Fruit fly (Drosophila melanogaster) whole organism, embryonic: ENCODE measurements around the gene CG31493.

Experiments
- CG1024 ChIP-seq: fragments of 200-800 bp; sonication (Bioruptor generic); IDR thresholded peaks from 2 replicates; pipeline ENCODE4 v1.3.6; 2022; ENCODE audit warnings: missing biosample characterization, missing genetic modification characterization
- CG10366 ChIP-seq: fragments of 200-800 bp; sonication (Bioruptor generic); IDR thresholded peaks from 2 replicates; pipeline ENCODE4 v1.3.6; 2022; ENCODE audit warnings: missing biosample characterization, missing genetic modification characterization
- CG10543 ChIP-seq: fragments of 200-800 bp; sonication (Bioruptor generic); optimal IDR thresholded peaks from 3 replicates; lab custom pipeline; 2017; ENCODE audit warnings: missing biosample characterization, mild to moderate bottlenecking, missing genetic modification characterization, moderate library complexity
- CG11247 ChIP-seq: fragments of 200-800 bp; sonication (Bioruptor generic); IDR thresholded peaks from 2 replicates; pipeline ENCODE4 v1.3.6; 2022; ENCODE audit warnings: missing biosample characterization, missing genetic modification characterization
- CG13424 ChIP-seq: fragments of 200-800 bp; sonication (Bioruptor generic); optimal IDR thresholded peaks from 2 replicates; lab custom pipeline; 2019; ENCODE audit warnings: missing biosample characterization, mild to moderate bottlenecking, missing genetic modification characterization, moderate library complexity
- CG14860 ChIP-seq: fragments of 200-800 bp; sonication (Bioruptor generic); IDR thresholded peaks from 3 replicates; pipeline ENCODE4 v1.3.6; 2022; ENCODE audit warnings: missing biosample characterization, missing genetic modification characterization; ENCODE audit not compliant: partially characterized antibody
- CG1529 ChIP-seq: fragments of 200-800 bp; sonication (Bioruptor generic); optimal IDR thresholded peaks from 3 replicates; lab custom pipeline; 2018; ENCODE audit warnings: missing biosample characterization, missing genetic modification characterization
- CG15514 ChIP-seq: fragments of 200-800 bp; sonication (Bioruptor generic); optimal IDR thresholded peaks from 3 replicates; lab custom pipeline; 2017; ENCODE audit warnings: missing biosample characterization, missing genetic modification characterization, mild to moderate bottlenecking, moderate library complexity, missing genetic modification reagents
- CG17385 ChIP-seq: fragments of 200-800 bp; sonication (Bioruptor generic); optimal IDR thresholded peaks from 3 replicates; lab custom pipeline; 2018; ENCODE audit warnings: missing biosample characterization, mild to moderate bottlenecking, missing genetic modification characterization
- CG17829 ChIP-seq: fragments of 200-800 bp; optimal IDR thresholded peaks from 2 replicates; lab custom pipeline; 2019; ENCODE audit warnings: missing biosample characterization, mild to moderate bottlenecking, missing genetic modification characterization, moderate library complexity
- CG2116 ChIP-seq: fragments of 200-800 bp; sonication (Bioruptor generic); optimal IDR thresholded peaks from 3 replicates; lab custom pipeline; 2018; ENCODE audit warnings: missing biosample characterization, mild to moderate bottlenecking, missing genetic modification characterization
- CG2120 ChIP-seq: fragments of 200-800 bp; sonication (Bioruptor generic); optimal IDR thresholded peaks from 3 replicates; lab custom pipeline; 2016; ENCODE audit warnings: missing biosample characterization, missing genetic modification characterization
- CG3065 ChIP-seq: fragments of 200-800 bp; sonication (Bioruptor generic); optimal IDR thresholded peaks from 2 replicates; lab custom pipeline; 2016; ENCODE audit warnings: missing biosample characterization, missing genetic modification characterization
- CG31441 ChIP-seq: fragments of 200-800 bp; sonication (Bioruptor generic); IDR thresholded peaks from 2 replicates; pipeline ENCODE4 v1.3.6; 2022; ENCODE audit warnings: missing biosample characterization, missing genetic modification characterization
- CG32532 ChIP-seq: fragments of 200-800 bp; sonication (Bioruptor generic); IDR thresholded peaks from 2 replicates; pipeline ENCODE4 v1.3.6; 2022; ENCODE audit warnings: missing biosample characterization, missing genetic modification characterization
- CG34376 ChIP-seq: fragments of 200-800 bp; sonication (Bioruptor generic); optimal IDR thresholded peaks from 2 replicates; lab custom pipeline; 2018; ENCODE audit warnings: missing biosample characterization, mild to moderate bottlenecking, missing genetic modification characterization
- CG34422 ChIP-seq: fragments of 200-800 bp; sonication (Bioruptor generic); IDR thresholded peaks from 3 replicates; pipeline ENCODE4 v1.3.6; 2022; ENCODE audit warnings: missing biosample characterization, missing genetic modification characterization
- CG42726 ChIP-seq: fragments of 200-800 bp; sonication (Bioruptor generic); IDR thresholded peaks from 2 replicates; pipeline ENCODE4 v1.3.6; 2022; ENCODE audit warnings: missing biosample characterization, missing genetic modification characterization; ENCODE audit not compliant: partially characterized antibody
- CG6272 ChIP-seq: fragments of 200-800 bp; sonication (Bioruptor generic); IDR thresholded peaks from 2 replicates; pipeline ENCODE4 v1.3.6; 2022; ENCODE audit warnings: missing biosample characterization, missing genetic modification characterization
- CG6813 ChIP-seq: fragments of 200-800 bp; sonication (Bioruptor generic); optimal IDR thresholded peaks from 2 replicates; lab custom pipeline; 2017; ENCODE audit warnings: missing biosample characterization, missing genetic modification characterization, mild to moderate bottlenecking, moderate library complexity, missing genetic modification reagents
- CG7786 ChIP-seq: fragments of 200-800 bp; sonication (Bioruptor generic); optimal IDR thresholded peaks from 2 replicates; lab custom pipeline; 2016; ENCODE audit warnings: missing biosample characterization, missing genetic modification characterization
- CG8089 ChIP-seq: fragments of 200-800 bp; sonication (Bioruptor generic); optimal IDR thresholded peaks from 3 replicates; lab custom pipeline; 2016; ENCODE audit warnings: missing biosample characterization, missing genetic modification characterization
- CG8388 ChIP-seq: fragments of 200-800 bp; sonication (Bioruptor generic); optimal IDR thresholded peaks from 2 replicates; lab custom pipeline; 2019; ENCODE audit warnings: missing biosample characterization, mild to moderate bottlenecking, missing genetic modification characterization, moderate library complexity
- Chrac-16 ChIP-seq: fragments of 200-800 bp; sonication (Bioruptor generic); optimal IDR thresholded peaks from 3 replicates; lab custom pipeline; 2016; ENCODE audit warnings: missing biosample characterization, missing genetic modification characterization
- Dll ChIP-seq: fragments of 200-800 bp; sonication (Bioruptor generic); IDR thresholded peaks from 4 replicates; pipeline ENCODE4 v1.3.6; 2022; ENCODE audit warnings: missing biosample characterization, missing genetic modification characterization; ENCODE audit not compliant: partially characterized antibody
- Doc3 ChIP-seq: fragments of 200-800 bp; sonication (Bioruptor generic); IDR thresholded peaks from 3 replicates; pipeline ENCODE4 v1.3.6; 2022; ENCODE audit warnings: missing biosample characterization, missing genetic modification characterization; ENCODE audit not compliant: partially characterized antibody
- E2f2 ChIP-seq: fragments of 200-800 bp; sonication (Bioruptor generic); IDR thresholded peaks from 2 replicates; pipeline ENCODE4 v1.3.6; 2022; ENCODE audit warnings: missing biosample characterization, missing genetic modification characterization
- HLH4C ChIP-seq: fragments of 200-800 bp; sonication (Bioruptor generic); IDR thresholded peaks from 3 replicates; pipeline ENCODE4 v1.3.6; 2022; ENCODE audit warnings: missing biosample characterization, missing genetic modification characterization; ENCODE audit not compliant: partially characterized antibody
- Nf-YC ChIP-seq: fragments of 200-800 bp; optimal IDR thresholded peaks from 3 replicates; lab custom pipeline; 2019; ENCODE audit warnings: missing biosample characterization, mild to moderate bottlenecking, missing genetic modification characterization, moderate library complexity
- Poxn ChIP-seq: fragments of 200-800 bp; sonication (Bioruptor generic); IDR thresholded peaks from 2 replicates; pipeline ENCODE4 v1.3.6; 2022; ENCODE audit warnings: missing biosample characterization, missing genetic modification characterization
- amos ChIP-seq: fragments of 200-800 bp; sonication (Bioruptor generic); IDR thresholded peaks from 2 replicates; pipeline ENCODE4 v1.3.6; 2022; ENCODE audit warnings: missing biosample characterization, missing genetic modification characterization; ENCODE audit not compliant: partially characterized antibody
- caup ChIP-seq: fragments of 200-800 bp; sonication (Bioruptor generic); optimal IDR thresholded peaks from 3 replicates; lab custom pipeline; 2017; ENCODE audit warnings: missing biosample characterization, mild to moderate bottlenecking, missing genetic modification characterization, moderate library complexity; ENCODE audit not compliant: severe bottlenecking
- ci ChIP-seq: fragments of 200-800 bp; sonication (Bioruptor generic); IDR thresholded peaks from 3 replicates; pipeline ENCODE4 v1.3.6; 2022; ENCODE audit warnings: missing biosample characterization, missing genetic modification characterization
- dati ChIP-seq: fragments of 200-800 bp; sonication (Bioruptor generic); IDR thresholded peaks from 2 replicates; pipeline ENCODE4 v1.3.6; 2022; ENCODE audit warnings: missing biosample characterization, missing genetic modification characterization
- dimm ChIP-seq: fragments of 200-800 bp; sonication (Bioruptor generic); IDR thresholded peaks from 2 replicates; pipeline ENCODE4 v1.3.6; 2022; ENCODE audit warnings: missing biosample characterization, missing genetic modification characterization
- grau ChIP-seq: fragments of 200-800 bp; optimal IDR thresholded peaks from 3 replicates; lab custom pipeline; 2019; ENCODE audit warnings: missing biosample characterization, mild to moderate bottlenecking, missing genetic modification characterization, moderate library complexity
- gsb-n ChIP-seq: fragments of 200-800 bp; sonication (Bioruptor generic); optimal IDR thresholded peaks from 3 replicates; lab custom pipeline; 2018; ENCODE audit warnings: missing biosample characterization, mild to moderate bottlenecking, missing genetic modification characterization
- jumu ChIP-seq: fragments of 200-800 bp; sonication (Bioruptor generic); optimal IDR thresholded peaks from 3 replicates; lab custom pipeline; 2016; ENCODE audit warnings: missing biosample characterization, missing genetic modification characterization
- kah ChIP-seq: fragments of 200-800 bp; sonication (Bioruptor generic); optimal IDR thresholded peaks from 2 replicates; lab custom pipeline; 2018; ENCODE audit warnings: missing biosample characterization, mild to moderate bottlenecking, missing genetic modification characterization
- phol ChIP-seq: fragments of 200-800 bp; sonication (Bioruptor generic); optimal IDR thresholded peaks from 3 replicates; lab custom pipeline; 2018; ENCODE audit warnings: missing biosample characterization, mild to moderate bottlenecking, missing genetic modification characterization, moderate library complexity
- prd ChIP-seq, 3 experiments: fragments of >200 bp in 2 of 3; fragments of 200-800 bp in 1 of 3; sonication (Bioruptor generic) in 1 of 3; optimal IDR thresholded peaks in 2 of 3; IDR thresholded peaks in 1 of 3; 2 replicates in 2 of 3; 3 replicates in 1 of 3; pipeline versions ENCODE4 v1.3.6 to Lab custom; 2017 to 2022; ENCODE audit warnings: missing biosample characterization in 1 of 3, missing genetic modification characterization in 1 of 3
- pum ChIP-seq: fragments of 200-800 bp; sonication (Bioruptor generic); optimal IDR thresholded peaks from 2 replicates; lab custom pipeline; 2016; ENCODE audit warnings: missing biosample characterization, missing genetic modification characterization
- row ChIP-seq: fragments of 200-800 bp; sonication (Bioruptor generic); IDR thresholded peaks from 3 replicates; pipeline ENCODE4 v1.3.6; 2022; ENCODE audit warnings: missing biosample characterization, missing genetic modification characterization
- sna ChIP-seq: fragments of 200-800 bp; sonication (Bioruptor generic); IDR thresholded peaks from 2 replicates; pipeline ENCODE4 v1.3.6; 2022; ENCODE audit warnings: missing biosample characterization, missing genetic modification characterization; ENCODE audit not compliant: partially characterized antibody
- sr ChIP-seq: fragments of 200-800 bp; sonication (Bioruptor generic); IDR thresholded peaks from 3 replicates; pipeline ENCODE4 v1.3.6; 2022; ENCODE audit warnings: missing biosample characterization, missing genetic modification characterization
- stc ChIP-seq: fragments of 200-800 bp; sonication (Bioruptor generic); IDR thresholded peaks from 2 replicates; pipeline ENCODE4 v1.3.6; 2022; ENCODE audit warnings: missing biosample characterization, missing genetic modification characterization
- toy ChIP-seq: fragments of 200-800 bp; sonication (Bioruptor generic); IDR thresholded peaks from 2 replicates; pipeline ENCODE4 v1.3.6; 2022; ENCODE audit warnings: missing biosample characterization, missing genetic modification characterization
- trh ChIP-seq: fragments of 200-800 bp; sonication (Bioruptor generic); optimal IDR thresholded peaks from 2 replicates; lab custom pipeline; 2016; ENCODE audit warnings: missing biosample characterization, missing genetic modification characterization
- wek ChIP-seq: fragments of 200-800 bp; sonication (Bioruptor generic); optimal IDR thresholded peaks from 3 replicates; lab custom pipeline; 2018; ENCODE audit warnings: missing biosample characterization, mild to moderate bottlenecking, missing genetic modification characterization, moderate library complexity
- zfh1 ChIP-seq: fragments of 200-800 bp; sonication (Bioruptor generic); IDR thresholded peaks from 3 replicates; pipeline ENCODE4 v1.3.6; 2022; ENCODE audit warnings: missing biosample characterization, missing genetic modification characterization

The CG31493 gene

DNA sequence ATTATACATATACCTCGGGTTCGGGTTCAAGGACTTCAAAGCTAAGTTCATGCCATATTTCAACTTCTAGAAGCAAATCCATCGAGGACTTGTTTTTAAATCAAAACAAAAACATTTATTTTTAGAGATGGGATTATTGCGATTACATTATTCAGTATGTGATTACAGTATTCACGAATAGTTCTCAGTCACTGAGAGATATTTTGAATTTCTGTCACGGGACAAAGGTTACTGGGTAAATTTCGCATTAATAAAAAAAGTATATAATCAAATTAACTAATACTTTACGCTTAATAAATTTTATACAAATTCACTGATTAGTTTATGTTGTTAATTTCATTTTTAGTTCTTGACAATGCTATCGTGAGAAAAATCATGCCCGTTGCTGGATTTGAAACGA is 37.8 kb upstream of the CG31493 start (continued):
- TF ChIP-seq CG34376 (GFP tag; lab: Kevin White, UChicago) (no peak), CG17829 (tag; lab: Kevin White, UChicago) (peak; percentile 12), CG1529 (GFP tag; lab: Kevin White, UChicago) (no peak), trh (GFP tag; lab: Kevin White, UChicago) (no peak), ci (no peak), sr (GFP tag; lab: Robert Waterston, UW) (no peak), dimm (GFP tag; lab: Robert Waterston, UW) (no peak), sna (GFP tag; lab: Robert Waterston, UW) (no peak), wek (GFP tag; lab: Kevin White, UChicago) (no peak), gsb-n (tag; lab: Kevin White, UChicago) (no peak), CG6813 (GFP tag; lab: Kevin White, UChicago) (no peak), CG14860 (peak; percentile 10; the same call in 1 of the 3 replicates), CG42726 (GFP tag; lab: Robert Waterston, UW) (no peak), CG11247 (GFP tag; lab: Robert Waterston, UW) (no peak), Poxn (GFP tag; lab: Robert Waterston, UW) (no peak), stc (GFP tag; lab: Robert Waterston, UW) (no peak), CG3065 (GFP tag; lab: Kevin White, UChicago) (no peak), CG1024 (no peak), CG32532 (GFP tag; lab: Robert Waterston, UW) (peak; percentile 60), prd (optimal IDR thresholded peaks at IDR 0.05; lab: Kevin White, UChicago) (no peak), prd (GFP tag; IDR thresholded peaks at IDR 0.05; lab: Robert Waterston, UW) (no peak), CG17385 (peak; percentile 5), kah (no peak), row (peak; percentile 91), CG10366 (peak; percentile 16; the same call in 1 of the 2 replicates), CG2116 (GFP tag; lab: Kevin White, UChicago) (peak; percentile 30), CG10543 (no peak), toy (GFP tag; lab: Robert Waterston, UW) (no peak), CG13424 (tag; lab: Kevin White, UChicago) (peak; percentile 2), amos (peak; percentile 37; the same call in 1 of the 2 replicates), CG7786 (GFP tag; lab: Kevin White, UChicago) (no peak), CG8089 (GFP tag; lab: Kevin White, UChicago) (no peak), dati (GFP tag; lab: Robert Waterston, UW) (no peak), jumu (GFP tag; lab: Kevin White, UChicago) (no peak), CG6272 (GFP tag; lab: Robert Waterston, UW) (no peak), grau (tag; lab: Kevin White, UChicago) (peak; percentile 31), E2f2 (GFP tag; lab: Robert Waterston, UW) (peak; percentile 26; the same call in 1 of the 2 replicates), HLH4C (no peak), zfh1 (GFP tag; lab: Robert Waterston, UW) (no peak), phol (tag; lab: Kevin White, UChicago) (peak; percentile 22), caup (no peak), pum (GFP tag; lab: Kevin White, UChicago) (no peak), Dll (GFP tag; lab: Robert Waterston, UW) (peak; percentile 34; the same call in 2 of the 4 replicates), CG8388 (GFP tag; lab: Kevin White, UChicago) (peak; percentile 99), CG15514 (GFP tag; lab: Kevin White, UChicago) (peak; percentile 95), Doc3 (GFP tag; lab: Robert Waterston, UW) (no peak), Chrac-16 (peak; percentile 12), Nf-YC (tag; lab: Kevin White, UChicago) (no peak), CG34422 (GFP tag; lab: Robert Waterston, UW) (0 out of 3 replicates have a peak, but pooled peaks have one; percentile 32), CG31441 (GFP tag; lab: Robert Waterston, UW) (peak; percentile 71), CG2120 (peak; percentile 37)
